Worm (Caenorhabditis elegans) whole organism, young adult: ENCODE results near the gene str-28.

Source experiments
- B0019.2 ChIP-seq: fragments of 200-800 bp; sonication (Bioruptor generic); conservative IDR thresholded peaks from 2 replicates; pipeline ENCODE4 v1.3.6; 2022; ENCODE audit warnings: missing genetic modification reagents, missing genetic modification characterization, missing compliant biosample characterization
- B0336.3 ChIP-seq: fragments of 200-800 bp; sonication (Bioruptor generic); IDR thresholded peaks from 2 replicates; pipeline ENCODE4 v1.3.6; 2022; ENCODE audit warnings: missing genetic modification characterization, missing compliant biosample characterization
- C17E4.6 ChIP-seq: fragments of 200-800 bp; sonication (Bioruptor generic); IDR thresholded peaks from 2 replicates; pipeline ENCODE4 v1.3.6; 2022; ENCODE audit warnings: missing genetic modification reagents, missing genetic modification characterization, missing compliant biosample characterization
- D2030.7 ChIP-seq: fragments of 200-800 bp; sonication (Bioruptor generic); IDR thresholded peaks from 2 replicates; pipeline ENCODE4 v1.3.6; 2022; ENCODE audit warnings: missing genetic modification reagents, missing genetic modification characterization, missing compliant biosample characterization
- F37B4.10 ChIP-seq: fragments of 200-800 bp; sonication (Bioruptor generic); IDR thresholded peaks from 2 replicates; pipeline ENCODE4 v1.3.6; 2022; ENCODE audit warnings: missing genetic modification characterization, missing compliant biosample characterization
- F49E8.2 ChIP-seq: sonication (generic microtip); optimal IDR thresholded peaks from 3 replicates; lab custom pipeline; 2017; ENCODE audit warnings: missing genetic modification characterization, mild to moderate bottlenecking, missing compliant biosample characterization, antibody characterized with exemption, moderate library complexity; ENCODE audit not compliant: insufficient read depth
- K11D2.4 ChIP-seq: fragments of 200-800 bp; sonication (Bioruptor generic); IDR thresholded peaks from 2 replicates; pipeline ENCODE4 v1.3.6; 2022; ENCODE audit warnings: missing genetic modification reagents, missing genetic modification characterization, missing compliant biosample characterization
- K12H6.12 ChIP-seq: fragments of 200-800 bp; sonication (Bioruptor generic); optimal IDR thresholded peaks from 2 replicates; lab custom pipeline; 2018; ENCODE audit warnings: mild to moderate bottlenecking, missing genetic modification characterization, missing compliant biosample characterization
- T07F8.4 ChIP-seq: sonication (generic microtip); optimal IDR thresholded peaks from 2 replicates; lab custom pipeline; 2016; ENCODE audit warnings: mild to moderate bottlenecking, missing genetic modification characterization, moderate library complexity, missing compliant biosample characterization
- Y53F4B.3 ChIP-seq: fragments of 200-800 bp; sonication (Bioruptor generic); IDR thresholded peaks from 2 replicates; pipeline ENCODE4 v1.3.6; 2022; ENCODE audit warnings: missing genetic modification reagents, missing genetic modification characterization, missing compliant biosample characterization
- Y56A3A.18 ChIP-seq: fragments of 200-800 bp; sonication (Bioruptor generic); IDR thresholded peaks from 2 replicates; pipeline ENCODE4 v1.3.6; 2022; ENCODE audit warnings: missing genetic modification reagents, missing genetic modification characterization, missing compliant biosample characterization
- Y67H2A.10 ChIP-seq: fragments of 200-800 bp; sonication (Bioruptor generic); conservative IDR thresholded peaks from 2 replicates; pipeline ENCODE4 v1.3.6; 2022; ENCODE audit warnings: missing genetic modification reagents, missing genetic modification characterization, missing compliant biosample characterization
- Y95B8A.8 ChIP-seq: fragments of 200-800 bp; sonication (Bioruptor generic); IDR thresholded peaks from 2 replicates; pipeline ENCODE4 v1.3.6; 2022; ENCODE audit warnings: missing genetic modification reagents, missing genetic modification characterization, missing compliant biosample characterization
- aptf-3 ChIP-seq: fragments of 200-800 bp; sonication (Bioruptor generic); IDR thresholded peaks from 2 replicates; pipeline ENCODE4 v1.3.6; 2022; ENCODE audit warnings: missing genetic modification characterization, missing compliant biosample characterization
- attf-6 ChIP-seq: fragments of 200-800 bp; sonication (Bioruptor generic); IDR thresholded peaks from 2 replicates; pipeline ENCODE4 v1.3.6; 2022; ENCODE audit warnings: missing genetic modification reagents, missing genetic modification characterization, missing compliant biosample characterization
- cebp-1 ChIP-seq, 2 experiments: fragments of 200-800 bp in 1 of 2; sonication (Bioruptor generic) in 1 of 2; sonication (generic microtip) in 1 of 2; IDR thresholded peaks in 1 of 2; optimal IDR thresholded peaks in 1 of 2; 2 replicates each; pipeline versions ENCODE4 v1.3.6 to Lab custom; 2017 to 2022; ENCODE audit warnings: missing compliant biosample characterization in 2 of 2, missing genetic modification characterization in 2 of 2, mild to moderate bottlenecking in 1 of 2, missing genetic modification reagents in 1 of 2, moderate library complexity in 1 of 2
- ceh-100 ChIP-seq: fragments of 200-800 bp; sonication (Bioruptor generic); IDR thresholded peaks from 2 replicates; pipeline ENCODE4 v1.3.6; 2022; ENCODE audit warnings: missing genetic modification reagents, missing genetic modification characterization, missing compliant biosample characterization
- ceh-27 ChIP-seq: fragments of 200-800 bp; sonication (Bioruptor generic); optimal IDR thresholded peaks from 2 replicates; lab custom pipeline; 2018; ENCODE audit warnings: mild to moderate bottlenecking, missing genetic modification characterization, moderate library complexity, missing compliant biosample characterization
- ceh-79 ChIP-seq: sonication (generic microtip); optimal IDR thresholded peaks from 2 replicates; lab custom pipeline; 2017; ENCODE audit warnings: mild to moderate bottlenecking, missing genetic modification characterization, missing compliant biosample characterization
- chd-7 ChIP-seq: sonication (generic microtip); optimal IDR thresholded peaks from 2 replicates; lab custom pipeline; 2016; ENCODE audit warnings: mild to moderate bottlenecking, missing genetic modification characterization, moderate library complexity, missing compliant biosample characterization
- die-1 ChIP-seq: sonication (generic microtip); optimal IDR thresholded peaks from 2 replicates; lab custom pipeline; 2016; ENCODE audit warnings: missing genotype, mild to moderate bottlenecking, missing genetic modification characterization, missing compliant biosample characterization
- egrh-3 ChIP-seq: fragments of 200-800 bp; sonication (Bioruptor generic); IDR thresholded peaks from 2 replicates; pipeline ENCODE4 v1.3.6; 2022; ENCODE audit warnings: missing genetic modification reagents, missing genetic modification characterization, missing compliant biosample characterization
- ekl-4 ChIP-seq: fragments of 200-800 bp; sonication (Bioruptor generic); IDR thresholded peaks from 2 replicates; pipeline ENCODE4 v1.3.6; 2022; ENCODE audit warnings: missing genetic modification reagents, missing genetic modification characterization, missing compliant biosample characterization
- gei-17 ChIP-seq: fragments of 200-800 bp; sonication (Bioruptor generic); optimal IDR thresholded peaks from 2 replicates; lab custom pipeline; 2018; ENCODE audit warnings: mild to moderate bottlenecking, missing genetic modification characterization, missing compliant biosample characterization
- him-1 ChIP-seq: sonication (generic microtip); optimal IDR thresholded peaks from 2 replicates; lab custom pipeline; 2016; ENCODE audit warnings: missing genotype, missing genetic modification reagents, missing genetic modification characterization, missing compliant biosample characterization
- hrde-1 ChIP-seq: sonication (generic microtip); optimal IDR thresholded peaks from 2 replicates; lab custom pipeline; 2016; ENCODE audit warnings: missing genetic modification characterization, mild to moderate bottlenecking, missing compliant biosample characterization, moderate library complexity, missing genotype, missing genetic modification reagents, borderline replicate concordance
- lin-26 ChIP-seq: fragments of 200-800 bp; sonication (Bioruptor generic); IDR thresholded peaks from 2 replicates; pipeline ENCODE4 v1.3.6; 2022; ENCODE audit warnings: missing genetic modification reagents, missing genetic modification characterization, missing compliant biosample characterization
- lin-35 ChIP-seq, 3 experiments: fragments of 150-350 bp in 2 of 3; sonication (generic microtip) in 1 of 3; optimal IDR thresholded peaks; 2 replicates each; lab custom pipeline; 2014 to 2018; ENCODE audit warnings: missing biosample characterization in 3 of 3, missing genetic modification characterization in 3 of 3, missing genetic modification reagents in 3 of 3
- lin-40 ChIP-seq: sonication (generic microtip); optimal IDR thresholded peaks from 2 replicates; lab custom pipeline; 2016; ENCODE audit warnings: missing genetic modification characterization, mild to moderate bottlenecking, missing compliant biosample characterization, missing genotype, missing genetic modification reagents
- lsl-1 ChIP-seq: fragments of 200-800 bp; sonication (Bioruptor generic); optimal IDR thresholded peaks from 2 replicates; lab custom pipeline; 2018; ENCODE audit warnings: mild to moderate bottlenecking, missing genetic modification characterization, moderate library complexity, missing compliant biosample characterization
- lsy-27 ChIP-seq: sonication (generic microtip); optimal IDR thresholded peaks from 2 replicates; lab custom pipeline; 2017; ENCODE audit warnings: missing genetic modification characterization, mild to moderate bottlenecking, missing compliant biosample characterization, antibody characterized with exemption, missing genotype, borderline replicate concordance; ENCODE audit not compliant: insufficient read depth
- madf-10 ChIP-seq: sonication (generic microtip); optimal IDR thresholded peaks from 2 replicates; lab custom pipeline; 2016; ENCODE audit warnings: mild to moderate bottlenecking, missing genetic modification characterization, missing compliant biosample characterization
- mcd-1 ChIP-seq: fragments of 200-800 bp; sonication (Bioruptor generic); IDR thresholded peaks from 2 replicates; pipeline ENCODE4 v1.3.6; 2022; ENCODE audit warnings: missing genetic modification reagents, missing genetic modification characterization, missing compliant biosample characterization
- mel-28 ChIP-seq: sonication (generic microtip); optimal IDR thresholded peaks from 2 replicates; lab custom pipeline; 2016; ENCODE audit warnings: borderline replicate concordance, mild to moderate bottlenecking, missing genetic modification characterization, missing compliant biosample characterization
- nfyb-1 ChIP-seq: fragments of 200-800 bp; sonication (Bioruptor generic); IDR thresholded peaks from 2 replicates; pipeline ENCODE4 v1.3.6; 2022; ENCODE audit warnings: missing genetic modification reagents, missing genetic modification characterization, missing compliant biosample characterization
- pbrm-1 ChIP-seq: fragments of 200-800 bp; sonication (Bioruptor generic); IDR thresholded peaks from 2 replicates; pipeline ENCODE4 v1.3.6; 2022; ENCODE audit warnings: missing genetic modification reagents, missing genetic modification characterization, missing compliant biosample characterization
- pha-4 ChIP-seq: fragments of 150-350 bp; sonication (generic microtip); optimal IDR thresholded peaks from 2 replicates; lab custom pipeline; 2014; ENCODE audit warnings: missing biosample characterization, missing genetic modification reagents, missing genetic modification characterization
- rcor-1 ChIP-seq: fragments of 200-800 bp; sonication (Bioruptor generic); IDR thresholded peaks from 2 replicates; pipeline ENCODE4 v1.3.6; 2022; ENCODE audit warnings: missing genetic modification reagents, missing genetic modification characterization, missing compliant biosample characterization
- sea-2 ChIP-seq: fragments of 200-800 bp; sonication (Bioruptor generic); IDR thresholded peaks from 2 replicates; pipeline ENCODE4 v1.3.6; 2022; ENCODE audit warnings: missing genetic modification characterization, missing compliant biosample characterization
- snpc-1.3 ChIP-seq: sonication (generic microtip); optimal IDR thresholded peaks from 2 replicates; lab custom pipeline; 2017; ENCODE audit warnings: missing genetic modification characterization, mild to moderate bottlenecking, missing compliant biosample characterization, antibody characterized with exemption, moderate library complexity, missing genotype, missing genetic modification reagents; ENCODE audit not compliant: insufficient read depth
- snpc-3.4 ChIP-seq: sonication (generic microtip); optimal IDR thresholded peaks from 2 replicates; lab custom pipeline; 2017; ENCODE audit warnings: missing genetic modification characterization, mild to moderate bottlenecking, missing compliant biosample characterization, antibody characterized with exemption, moderate library complexity, missing genotype, missing genetic modification reagents
- sptf-2 ChIP-seq: fragments of 200-800 bp; sonication (Bioruptor generic); optimal IDR thresholded peaks from 2 replicates; lab custom pipeline; 2018; ENCODE audit warnings: mild to moderate bottlenecking, missing genetic modification characterization, missing compliant biosample characterization
- tbx-9 ChIP-seq: sonication (generic microtip); optimal IDR thresholded peaks from 2 replicates; lab custom pipeline; 2016; ENCODE audit warnings: borderline replicate concordance, missing genetic modification characterization, inconsistent platforms, missing compliant biosample characterization
- tlf-1 ChIP-seq: fragments of 200-800 bp; sonication (Bioruptor generic); optimal IDR thresholded peaks from 2 replicates; lab custom pipeline; 2018; ENCODE audit warnings: mild to moderate bottlenecking, missing genetic modification characterization, missing compliant biosample characterization
- unc-62 ChIP-seq: fragments of 150-350 bp; optimal IDR thresholded peaks from 2 replicates; lab custom pipeline; 2014; ENCODE audit warnings: missing biosample characterization, missing genetic modification reagents, missing genetic modification characterization
- ztf-3 ChIP-seq: fragments of 200-800 bp; sonication (Bioruptor generic); optimal IDR thresholded peaks from 2 replicates; lab custom pipeline; 2018; ENCODE audit warnings: mild to moderate bottlenecking, missing genetic modification characterization, missing compliant biosample characterization
- ztf-6 ChIP-seq: fragments of 200-800 bp; sonication (Bioruptor generic); IDR thresholded peaks from 2 replicates; pipeline ENCODE4 v1.3.6; 2022; ENCODE audit warnings: missing genetic modification reagents, missing genetic modification characterization, missing compliant biosample characterization

The str-28 gene

DNA sequence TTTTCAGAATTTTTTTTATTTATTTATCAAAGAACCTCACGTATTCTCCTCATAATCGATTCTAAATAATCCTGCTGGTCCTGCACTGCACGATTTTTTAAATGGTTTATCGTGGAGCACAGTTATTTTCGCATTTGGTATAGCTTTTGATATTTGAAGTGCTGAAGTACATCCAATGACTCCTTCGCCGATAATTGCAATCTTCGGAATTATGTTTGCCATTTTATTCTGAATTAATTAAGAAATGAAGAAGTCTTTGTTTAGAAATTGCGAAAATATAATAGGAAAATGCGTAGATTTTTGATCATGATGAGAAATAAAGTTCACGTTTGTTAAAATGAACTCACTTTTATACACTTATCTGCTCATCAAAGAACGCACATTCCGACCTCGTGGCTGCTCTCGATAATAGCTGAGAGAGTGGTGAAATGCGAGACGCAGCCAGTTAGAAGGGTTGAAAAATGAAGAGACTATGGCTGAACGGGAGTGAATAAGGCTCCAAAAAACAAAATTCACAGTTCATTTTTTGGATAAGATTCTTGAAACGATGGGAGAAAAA lies 37.8 kb downstream of the str-28 start:
- no peak for TF ChIP-seq snpc-1.3 (tag; lab: Kevin White, UChicago)
- no peak for TF ChIP-seq gei-17 (GFP tag; lab: Kevin White, UChicago)
- peak; percentile 24 for TF ChIP-seq madf-10 (tag; lab: Kevin White, UChicago)
- TF ChIP-seq K12H6.12 (tag; lab: Kevin White, UChicago), result peak; percentile 50
- TF ChIP-seq ceh-79 (tag; lab: Kevin White, UChicago), result no peak
- TF ChIP-seq unc-62 (GFP tag; lab: Kevin White, UChicago), result no peak
- TF ChIP-seq sptf-2 (GFP tag; lab: Kevin White, UChicago), result no peak
- no peak for TF ChIP-seq him-1 (tag; lab: Kevin White, UChicago)
- no peak for TF ChIP-seq B0336.3 (GFP tag; lab: Robert Waterston, UW)
- no peak for TF ChIP-seq ztf-3 (GFP tag; lab: Kevin White, UChicago)
- TF ChIP-seq die-1 (tag; lab: Kevin White, UChicago), result no peak
- peak; percentile 55 for TF ChIP-seq nfyb-1 (GFP tag; lab: Robert Waterston, UW)
- TF ChIP-seq F49E8.2 (tag; lab: Kevin White, UChicago), result no peak
- no peak for TF ChIP-seq Y67H2A.10 (GFP tag; lab: Robert Waterston, UW)
- TF ChIP-seq aptf-3 (GFP tag; lab: Robert Waterston, UW), result no peak
- TF ChIP-seq pha-4, result peak; percentile 76
- no peak for TF ChIP-seq cebp-1 (GFP tag; IDR thresholded peaks at IDR 0.05; lab: Robert Waterston, UW)
- peak; percentile 52 for TF ChIP-seq cebp-1 (tag; optimal IDR thresholded peaks at IDR 0.05; lab: Kevin White, UChicago)
- no peak for TF ChIP-seq lin-26
- TF ChIP-seq snpc-3.4 (tag; lab: Kevin White, UChicago), result no peak
- peak; percentile 13 for TF ChIP-seq tlf-1
- 0 out of 2 replicates have a peak, but pooled peaks have one; percentile 30 for TF ChIP-seq K11D2.4 (GFP tag; lab: Robert Waterston, UW)
- no peak for TF ChIP-seq lsl-1
- no peak for TF ChIP-seq Y53F4B.3 (GFP tag; lab: Robert Waterston, UW)
- no peak for TF ChIP-seq T07F8.4
- TF ChIP-seq attf-6 (GFP tag; lab: Robert Waterston, UW), result no peak
- TF ChIP-seq B0019.2 (GFP tag; lab: Robert Waterston, UW), result no peak
- no peak; the same call in 1 of the 2 replicates for TF ChIP-seq ekl-4 (GFP tag; lab: Robert Waterston, UW)
- peak; percentile 52 for TF ChIP-seq ceh-27
- TF ChIP-seq D2030.7 (GFP tag; lab: Robert Waterston, UW), result no peak
- TF ChIP-seq lin-40, result peak; percentile 26
- no peak for TF ChIP-seq sea-2 (GFP tag; lab: Robert Waterston, UW)
- TF ChIP-seq mcd-1 (GFP tag; lab: Robert Waterston, UW), result 0 out of 2 replicates have a peak, but pooled peaks have one; percentile 6
- TF ChIP-seq pbrm-1 (GFP tag; lab: Robert Waterston, UW), result no peak
- TF ChIP-seq rcor-1 (GFP tag; lab: Robert Waterston, UW), result no peak
- TF ChIP-seq egrh-3 (GFP tag; lab: Robert Waterston, UW), result no peak
- TF ChIP-seq Y56A3A.18 (GFP tag; lab: Robert Waterston, UW), result 0 out of 2 replicates have a peak, but pooled peaks have one; percentile 29
- TF ChIP-seq F37B4.10 (GFP tag; lab: Robert Waterston, UW), result no peak
- no peak for TF ChIP-seq hrde-1 (tag; lab: Kevin White, UChicago)
- no peak for TF ChIP-seq lin-35 (GFP tag; optimal IDR thresholded peaks at IDR 0.05; lab: Kevin White, UChicago)
- no peak for TF ChIP-seq tbx-9
- TF ChIP-seq mel-28 (tag; lab: Kevin White, UChicago), result no peak
- TF ChIP-seq ceh-100 (GFP tag; lab: Robert Waterston, UW), result no peak
- TF ChIP-seq ztf-6 (GFP tag; lab: Robert Waterston, UW), result no peak
- no peak for TF ChIP-seq lsy-27 (tag; lab: Kevin White, UChicago)
- no peak for TF ChIP-seq C17E4.6 (GFP tag; lab: Robert Waterston, UW)
- no peak for TF ChIP-seq Y95B8A.8 (GFP tag; lab: Robert Waterston, UW)
- TF ChIP-seq chd-7 (tag; lab: Kevin White, UChicago), result peak; percentile 25
